Worm (Caenorhabditis elegans) whole organism, L3 larva: ENCODE data around the gene T21E8.5.

Experiments used
- R02D3.7 ChIP-seq: fragments of 150-350 bp; optimal IDR thresholded peaks from 2 replicates; lab custom pipeline; 2014; ENCODE audit warnings: missing biosample characterization, missing genetic modification characterization
- ZK546.5 ChIP-seq: sonication (generic microtip); optimal IDR thresholded peaks from 2 replicates; lab custom pipeline; 2017; ENCODE audit warnings: missing biosample characterization, missing genetic modification characterization
- aly-2 ChIP-seq: fragments of 150-350 bp; optimal IDR thresholded peaks from 2 replicates; lab custom pipeline; 2014; ENCODE audit warnings: missing biosample characterization, missing genetic modification characterization
- ceh-16 ChIP-seq: sonication (generic microtip); optimal IDR thresholded peaks from 2 replicates; lab custom pipeline; 2017; ENCODE audit warnings: missing biosample characterization, missing genetic modification characterization
- ceh-28 ChIP-seq: fragments of 150-350 bp; optimal IDR thresholded peaks from 2 replicates; lab custom pipeline; 2014; ENCODE audit warnings: missing biosample characterization, missing genetic modification reagents, missing genetic modification characterization
- ceh-9 ChIP-seq: sonication (generic microtip); optimal IDR thresholded peaks from 2 replicates; lab custom pipeline; 2018; ENCODE audit warnings: missing biosample characterization, missing genetic modification characterization
- egl-5 ChIP-seq: fragments of 150-350 bp; optimal IDR thresholded peaks from 2 replicates; lab custom pipeline; 2017; ENCODE audit warnings: missing biosample characterization, missing genetic modification reagents, missing genetic modification characterization, inconsistent platforms
- elt-2 ChIP-seq: sonication (generic microtip); optimal IDR thresholded peaks from 2 replicates; lab custom pipeline; 2016; ENCODE audit warnings: missing genetic modification reagents, mild to moderate bottlenecking, missing genetic modification characterization, missing compliant biosample characterization
- elt-3 ChIP-seq, 3 experiments: fragments of 150-350 bp in 1 of 3; sonication (generic microtip) in 2 of 3; optimal IDR thresholded peaks; 2 replicates in 2 of 3; 4 replicates in 1 of 3; lab custom pipeline; 2014 to 2017; ENCODE audit warnings: missing biosample characterization in 3 of 3, missing genetic modification characterization in 3 of 3
- eor-1 ChIP-seq, 2 experiments: fragments of 150-350 bp; optimal IDR thresholded peaks; 2 replicates each; lab custom pipeline; 2014 to 2018; ENCODE audit warnings: missing biosample characterization in 2 of 2, missing genetic modification characterization in 2 of 2
- fos-1 ChIP-seq: fragments of 150-350 bp; optimal IDR thresholded peaks from 2 replicates; lab custom pipeline; 2014; ENCODE audit warnings: missing biosample characterization, missing genetic modification characterization
- hmg-11 ChIP-seq: sonication (generic microtip); optimal IDR thresholded peaks from 2 replicates; lab custom pipeline; 2016; ENCODE audit warnings: missing genetic modification characterization, missing compliant biosample characterization
- jun-1 ChIP-seq: fragments of 150-350 bp; optimal IDR thresholded peaks from 2 replicates; lab custom pipeline; 2014; ENCODE audit warnings: missing biosample characterization, missing genetic modification reagents, missing genetic modification characterization
- lin-15B ChIP-seq: fragments of 150-350 bp; optimal IDR thresholded peaks from 2 replicates; lab custom pipeline; 2014; ENCODE audit warnings: missing biosample characterization, missing genetic modification characterization
- lin-39 ChIP-seq: fragments of 150-350 bp; optimal IDR thresholded peaks from 2 replicates; lab custom pipeline; 2018; ENCODE audit warnings: missing biosample characterization, missing genetic modification reagents, missing genetic modification characterization
- mdl-1 ChIP-seq: fragments of 150-350 bp; optimal IDR thresholded peaks from 2 replicates; lab custom pipeline; 2014; ENCODE audit warnings: missing biosample characterization, missing genetic modification characterization
- mml-1 ChIP-seq: fragments of 150-350 bp; sonication (generic microtip); optimal IDR thresholded peaks from 3 replicates; lab custom pipeline; 2014; ENCODE audit warnings: missing biosample characterization, missing genetic modification characterization
- nfya-1 ChIP-seq: sonication (generic microtip); optimal IDR thresholded peaks from 2 replicates; lab custom pipeline; 2017; ENCODE audit warnings: missing genetic modification characterization, mild to moderate bottlenecking, missing compliant biosample characterization, antibody characterized with exemption, moderate library complexity; ENCODE audit not compliant: insufficient read depth
- nhr-12 ChIP-seq: fragments of 150-350 bp; optimal IDR thresholded peaks from 2 replicates; lab custom pipeline; 2014; ENCODE audit warnings: missing biosample characterization, missing genetic modification characterization
- nhr-23 ChIP-seq: fragments of 150-350 bp; optimal IDR thresholded peaks from 2 replicates; lab custom pipeline; 2014; ENCODE audit warnings: missing biosample characterization, missing genetic modification reagents, missing genetic modification characterization
- nhr-237 ChIP-seq: fragments of 150-350 bp; optimal IDR thresholded peaks from 2 replicates; lab custom pipeline; 2014; ENCODE audit warnings: missing biosample characterization, missing genetic modification characterization
- nhr-25 ChIP-seq: sonication (generic microtip); optimal IDR thresholded peaks from 2 replicates; lab custom pipeline; 2017; ENCODE audit warnings: missing biosample characterization, missing genetic modification characterization
- nhr-28 ChIP-seq: fragments of 150-350 bp; optimal IDR thresholded peaks from 2 replicates; lab custom pipeline; 2014; ENCODE audit warnings: missing biosample characterization, missing genetic modification characterization
- nhr-43 ChIP-seq: sonication (generic microtip); optimal IDR thresholded peaks from 2 replicates; lab custom pipeline; 2016; ENCODE audit warnings: mild to moderate bottlenecking, missing genetic modification characterization, missing compliant biosample characterization; ENCODE audit not compliant: poor library complexity, severe bottlenecking
- nhr-77 ChIP-seq: fragments of 150-350 bp; optimal IDR thresholded peaks from 2 replicates; lab custom pipeline; 2014; ENCODE audit warnings: missing biosample characterization, missing genetic modification characterization
- pha-4 ChIP-seq: fragments of 150-350 bp; optimal IDR thresholded peaks from 2 replicates; lab custom pipeline; 2014; ENCODE audit warnings: missing biosample characterization, missing genetic modification reagents, missing genetic modification characterization
- pqm-1 ChIP-seq: fragments of 150-350 bp; optimal IDR thresholded peaks from 2 replicates; lab custom pipeline; 2017; ENCODE audit warnings: missing biosample characterization, missing genetic modification characterization, inconsistent platforms
- sea-2 ChIP-seq: fragments of 150-350 bp; sonication (generic microtip); optimal IDR thresholded peaks from 4 replicates; lab custom pipeline; 2014; ENCODE audit warnings: missing biosample characterization, missing genetic modification reagents, missing genetic modification characterization
- snpc-4 ChIP-seq: fragments of 150-350 bp; optimal IDR thresholded peaks from 2 replicates; lab custom pipeline; 2014; ENCODE audit warnings: missing biosample characterization, missing genetic modification characterization
- tbx-2 ChIP-seq: sonication (generic microtip); optimal IDR thresholded peaks from 2 replicates; lab custom pipeline; 2016; ENCODE audit warnings: mild to moderate bottlenecking, missing genetic modification characterization, missing compliant biosample characterization
- unc-39 ChIP-seq: sonication (generic microtip); optimal IDR thresholded peaks from 4 replicates; lab custom pipeline; 2017; ENCODE audit warnings: missing biosample characterization, missing genetic modification characterization
- unc-62 ChIP-seq: fragments of 150-350 bp; sonication (generic microtip); optimal IDR thresholded peaks from 4 replicates; lab custom pipeline; 2014; ENCODE audit warnings: missing biosample characterization, missing genetic modification reagents, missing genetic modification characterization
- zag-1 ChIP-seq: fragments of 150-350 bp; optimal IDR thresholded peaks from 2 replicates; lab custom pipeline; 2014; ENCODE audit warnings: missing biosample characterization, missing genetic modification characterization

The T21E8.5 gene

ce11 chrX:10846898-10847297 lies 39.1 kb upstream of the T21E8.5 start:
- TF ChIP-seq tbx-2 (tag; lab: Kevin White, UChicago) (no peak), elt-2 (tag; lab: Kevin White, UChicago) (no peak), ceh-28 (no peak), zag-1 (no peak), hmg-11 (tag; lab: Kevin White, UChicago) (no peak), ceh-16 (tag; lab: Kevin White, UChicago) (no peak), mdl-1 (tag; lab: Kevin White, UChicago) (no peak), nhr-25 (tag; lab: Kevin White, UChicago) (no peak), pqm-1 (tag; lab: Kevin White, UChicago) (no peak), unc-62 (GFP tag; lab: Kevin White, UChicago) (no peak), sea-2 (GFP tag; lab: Kevin White, UChicago) (no peak), pha-4 (tag; lab: Kevin White, UChicago) (no peak), mml-1 (tag; lab: Kevin White, UChicago) (no peak), unc-39 (no peak), ZK546.5 (tag; lab: Kevin White, UChicago) (no peak), nhr-237 (tag; lab: Kevin White, UChicago) (no peak), fos-1 (tag; lab: Kevin White, UChicago) (no peak), nhr-23 (no peak), ceh-9 (tag; lab: Kevin White, UChicago) (no peak), eor-1 (tag; optimal IDR thresholded peaks at IDR 0.05; lab: Kevin White, UChicago) (no peak)
- TF ChIP-seq, all 47 proteins: peak for 0

- TF ChIP-seq elt-2 (tag; lab: Kevin White, UChicago) (peak; percentile 28), tbx-2 (tag; lab: Kevin White, UChicago) (no peak), nhr-77 (tag; lab: Kevin White, UChicago) (no peak), snpc-4 (tag; lab: Kevin White, UChicago) (no peak), unc-62 (GFP tag; lab: Kevin White, UChicago) (no peak), nhr-43 (tag; lab: Kevin White, UChicago) (no peak), unc-39 (no peak)
- TF ChIP-seq, all 47 proteins: peak for 1
Observed at ce11 chrX:10851202-10851601, 34.8 kb upstream of the T21E8.5 start.

ce11 chrX:10851735-10852134 lies 34.2 kb upstream of the T21E8.5 start:
- no peak for TF ChIP-seq lin-39 (tag; lab: Kevin White, UChicago)
- no peak for TF ChIP-seq pqm-1 (tag; lab: Kevin White, UChicago)
- TF ChIP-seq elt-3 (tag; optimal IDR thresholded peaks at IDR 0.05; lab: Kevin White, UChicago), result no peak
- TF ChIP-seq egl-5, result no peak
- no peak for TF ChIP-seq nhr-77 (tag; lab: Kevin White, UChicago)
- TF ChIP-seq ceh-16 (tag; lab: Kevin White, UChicago), result no peak
- no peak for TF ChIP-seq zag-1
- no peak for TF ChIP-seq unc-62 (GFP tag; lab: Kevin White, UChicago)
- TF ChIP-seq nhr-43 (tag; lab: Kevin White, UChicago), result no peak
- TF ChIP-seq mml-1 (tag; lab: Kevin White, UChicago), result no peak
- TF ChIP-seq nhr-23, result no peak
- TF ChIP-seq jun-1 (tag; lab: Kevin White, UChicago), result no peak
- TF ChIP-seq R02D3.7, result no peak
- no peak for TF ChIP-seq elt-2 (tag; lab: Kevin White, UChicago)
- TF ChIP-seq nhr-28 (tag; lab: Kevin White, UChicago), result no peak

- TF ChIP-seq nfya-1 (tag; lab: Kevin White, UChicago) (peak; percentile 83), elt-3 (tag; optimal IDR thresholded peaks at IDR 0.05; lab: Kevin White, UChicago) (no peak), egl-5 (peak; percentile 69), lin-39 (tag; lab: Kevin White, UChicago) (peak; percentile 48)
Observed at ce11 chrX:10853271-10853670, 32.7 kb upstream of the T21E8.5 start.

ce11 chrX:10859211-10859610 lies 26.8 kb upstream of the T21E8.5 start, which contains the start of gene pgp-5:
TSS of gene pgp-5 (minus strand) at chrX:10859297.
- no peak for TF ChIP-seq pqm-1 (tag; lab: Kevin White, UChicago)

- TF ChIP-seq eor-1 (tag; optimal IDR thresholded peaks at IDR 0.05; lab: Kevin White, UChicago) (no peak), mdl-1 (tag; lab: Kevin White, UChicago) (no peak), R02D3.7 (no peak), aly-2 (tag; lab: Kevin White, UChicago) (no peak), ceh-9 (tag; lab: Kevin White, UChicago) (no peak), unc-62 (GFP tag; lab: Kevin White, UChicago) (no peak), nhr-12 (tag; lab: Kevin White, UChicago) (no peak), fos-1 (tag; lab: Kevin White, UChicago) (no peak), lin-39 (tag; lab: Kevin White, UChicago) (no peak), nhr-25 (tag; lab: Kevin White, UChicago) (no peak), lin-15B (tag; lab: Kevin White, UChicago) (no peak), nfya-1 (tag; lab: Kevin White, UChicago) (no peak)
Observed at ce11 chrX:10859622-10860021, 26.4 kb upstream of the T21E8.5 start.
